Fruit fly (Drosophila melanogaster): ENCODE results near the gene Tektin-C.

Gene Tektin-C

DNA sequence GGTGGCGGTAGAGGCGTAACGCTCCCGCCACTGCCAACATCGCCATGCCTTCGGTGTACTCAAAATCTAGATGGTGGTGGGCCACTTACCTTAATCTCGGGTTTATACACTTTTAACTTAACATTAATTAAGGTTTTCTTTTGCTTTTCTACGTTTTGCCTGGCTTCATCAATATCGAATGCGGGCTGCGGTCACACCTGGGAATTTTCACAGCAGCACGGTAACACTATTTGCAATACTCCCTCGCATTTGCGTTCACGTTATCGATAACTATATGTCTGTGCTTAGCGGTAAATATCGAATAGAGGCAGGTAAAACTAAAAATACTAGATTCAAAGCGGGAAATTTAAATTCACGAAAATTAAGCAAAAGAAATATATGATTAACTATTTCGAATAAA lies 2.4 kb downstream of the Tektin-C start, which contains the start of gene Bre1 (continued):
- TF ChIP-seq pzg (GFP tag; optimal IDR thresholded peaks at IDR 0.05) = peak; percentile 98
- peak; percentile 45 for TF ChIP-seq gcm (GFP tag; optimal IDR thresholded peaks at IDR 0.05)
- TF ChIP-seq Usf (GFP tag; optimal IDR thresholded peaks at IDR 0.05) = no peak
- peak; percentile 3 for TF ChIP-seq Nf-YC (tag; optimal IDR thresholded peaks at IDR 0.05)
- no peak for TF ChIP-seq CG30020 (tag; optimal IDR thresholded peaks at IDR 0.05)
- TF ChIP-seq tin (GFP tag; optimal IDR thresholded peaks at IDR 0.05) = no peak
- no peak for TF ChIP-seq CG8388 (GFP tag; optimal IDR thresholded peaks at IDR 0.05)
- no peak for TF ChIP-seq lbe (GFP tag; optimal IDR thresholded peaks at IDR 0.05)
- TF ChIP-seq HLH3B (GFP tag; IDR thresholded peaks at IDR 0.05) = no peak
- no peak for TF ChIP-seq CG6765 (GFP tag; optimal IDR thresholded peaks at IDR 0.05)
- TF ChIP-seq CG34224 (GFP tag; IDR thresholded peaks at IDR 0.05; ENCODE audit: partially characterized antibody) = peak; percentile 83
- no peak for TF ChIP-seq caup (GFP tag; optimal IDR thresholded peaks at IDR 0.05; ENCODE audit: severe bottlenecking)
- TF ChIP-seq CG10147 (GFP tag; optimal IDR thresholded peaks at IDR 0.05) = peak; percentile 15
- TF ChIP-seq twi (tag; optimal IDR thresholded peaks at IDR 0.05) = no peak
- TF ChIP-seq tap (tag; optimal IDR thresholded peaks at IDR 0.05) = no peak
- no peak for TF ChIP-seq Dip2 (GFP tag; IDR thresholded peaks at IDR 0.05)
- TF ChIP-seq hb (GFP tag; IDR thresholded peaks at IDR 0.05; ENCODE audit: partially characterized antibody) = 0 out of 3 replicates have a peak, but pooled peaks have one; percentile 55
- no peak for TF ChIP-seq emc (GFP tag; optimal IDR thresholded peaks at IDR 0.05)
- TF ChIP-seq H2.0 (GFP tag; IDR thresholded peaks at IDR 0.05) = no peak

dm6 chr3L:5789663-5790062 lies 6.7 kb downstream of the Tektin-C start:
- no peak for TF ChIP-seq CG6854 (GFP tag; optimal IDR thresholded peaks at IDR 0.05)
- no peak for TF ChIP-seq CG12071 (GFP tag; optimal IDR thresholded peaks at IDR 0.05)
- no peak for TF ChIP-seq Atf3 (GFP tag; optimal IDR thresholded peaks at IDR 0.05)
- TF ChIP-seq Sox102F (GFP tag; optimal IDR thresholded peaks at IDR 0.05) = no peak
- peak; percentile 45 for TF ChIP-seq CG13424 (tag; optimal IDR thresholded peaks at IDR 0.05)
- TF ChIP-seq pzg (GFP tag; optimal IDR thresholded peaks at IDR 0.05) = peak; percentile 66
- peak; percentile 7 for TF ChIP-seq stwl (tag; optimal IDR thresholded peaks at IDR 0.05)
- peak; percentile 98 for TF ChIP-seq trem (tag; optimal IDR thresholded peaks at IDR 0.05)
- no peak for TF ChIP-seq Hr78 (GFP tag; optimal IDR thresholded peaks at IDR 0.05)
- peak; percentile 79 for TF ChIP-seq CG15514 (GFP tag; optimal IDR thresholded peaks at IDR 0.05)
- peak; percentile 100 for TF ChIP-seq grn (GFP tag; optimal IDR thresholded peaks at IDR 0.05)
- peak; percentile 48 for TF ChIP-seq ems (GFP tag; optimal IDR thresholded peaks at IDR 0.05)
- TF ChIP-seq CG17359 (tag; optimal IDR thresholded peaks at IDR 0.05) = peak; percentile 41
- no peak for TF ChIP-seq CG16863 (GFP tag; optimal IDR thresholded peaks at IDR 0.05)
- TF ChIP-seq CG30403 (GFP tag; optimal IDR thresholded peaks at IDR 0.05) = peak; percentile 47
- peak; percentile 30; the same call in 1 of the 2 replicates for TF ChIP-seq Scr (GFP tag; IDR thresholded peaks at IDR 0.05; ENCODE audit: partially characterized antibody)
- no peak for TF ChIP-seq CG11085 (GFP tag; IDR thresholded peaks at IDR 0.05)
- no peak for TF ChIP-seq CG14667 (GFP tag; IDR thresholded peaks at IDR 0.05)
- peak; percentile 45 for TF ChIP-seq unpg (GFP tag; optimal IDR thresholded peaks at IDR 0.05)
- peak; percentile 31 to 43 for TF ChIP-seq Pdp1 (GFP tag; optimal IDR thresholded peaks at IDR 0.05)
- TF ChIP-seq CG32767 (GFP tag; IDR thresholded peaks at IDR 0.05) = no peak
- TF ChIP-seq Hsf (GFP tag; optimal IDR thresholded peaks at IDR 0.05) = peak; percentile 8
- TF ChIP-seq kah (GFP tag; optimal IDR thresholded peaks at IDR 0.05) = peak; percentile 91
- peak; percentile 41 for TF ChIP-seq B-H2 (GFP tag; optimal IDR thresholded peaks at IDR 0.05)
- TF ChIP-seq seq (GFP tag; IDR thresholded peaks at IDR 0.05) = no peak
- peak; percentile 17 for TF ChIP-seq CG12155 (GFP tag; optimal IDR thresholded peaks at IDR 0.05)
- no peak for TF ChIP-seq CG5180 (GFP tag; optimal IDR thresholded peaks at IDR 0.05)
- peak; percentile 45 for TF ChIP-seq CG2116 (GFP tag; optimal IDR thresholded peaks at IDR 0.05)
- TF ChIP-seq Myb (GFP tag; optimal IDR thresholded peaks at IDR 0.05) = no peak
- TF ChIP-seq NC2β (GFP tag; optimal IDR thresholded peaks at IDR 0.05) = peak; percentile 45
- TF ChIP-seq corto (GFP tag; optimal IDR thresholded peaks at IDR 0.05) = no peak
- TF ChIP-seq stc (GFP tag; IDR thresholded peaks at IDR 0.05) = peak; percentile 34; the same call in 1 of the 2 replicates

Data from whole organism, embryonic.